Worm (Caenorhabditis elegans): Measurements from ENCODE around the gene atrn-1.

DNA sequence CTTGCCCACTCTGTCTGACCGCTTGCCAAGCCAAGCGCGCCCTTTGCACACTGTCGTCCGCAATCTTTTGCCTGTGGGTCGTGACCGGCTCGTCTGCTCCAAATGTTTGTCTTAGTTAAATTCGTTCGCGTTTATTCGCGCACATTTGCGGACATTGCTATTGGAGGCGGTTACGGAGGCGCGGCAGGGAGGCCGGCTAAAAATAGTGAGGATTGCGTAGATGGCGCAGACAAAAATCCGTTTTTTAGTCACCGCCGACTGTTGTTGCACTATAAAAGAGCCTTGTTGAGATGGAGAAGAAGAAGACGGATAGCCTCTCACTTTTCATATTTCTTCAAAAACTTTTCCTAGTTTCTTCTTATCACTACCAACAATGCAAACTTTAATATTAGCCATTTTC is 9.9 kb upstream of the atrn-1 start, which contains the start of gene F40E10.5:
- TF ChIP-seq nhr-12 (tag; optimal IDR thresholded peaks at IDR 0.05) (no peak), zag-1 (tag; optimal IDR thresholded peaks at IDR 0.05) (no peak), snpc-4 (tag; optimal IDR thresholded peaks at IDR 0.05) (no peak)

Data from whole organism, L2 larva.